Fruit fly (Drosophila melanogaster) ovary, adult (tissue): ENCODE measurements around the gene NijC.

ENCODE experiments used
- CG17801 ChIP-seq: fragments of 200-800 bp; optimal IDR thresholded peaks from 2 replicates; lab custom pipeline; 2019; ENCODE audit warnings: missing biosample characterization, mild to moderate bottlenecking, missing genetic modification characterization, moderate library complexity; ENCODE audit not compliant: partially characterized antibody

NijC gene

DNA sequence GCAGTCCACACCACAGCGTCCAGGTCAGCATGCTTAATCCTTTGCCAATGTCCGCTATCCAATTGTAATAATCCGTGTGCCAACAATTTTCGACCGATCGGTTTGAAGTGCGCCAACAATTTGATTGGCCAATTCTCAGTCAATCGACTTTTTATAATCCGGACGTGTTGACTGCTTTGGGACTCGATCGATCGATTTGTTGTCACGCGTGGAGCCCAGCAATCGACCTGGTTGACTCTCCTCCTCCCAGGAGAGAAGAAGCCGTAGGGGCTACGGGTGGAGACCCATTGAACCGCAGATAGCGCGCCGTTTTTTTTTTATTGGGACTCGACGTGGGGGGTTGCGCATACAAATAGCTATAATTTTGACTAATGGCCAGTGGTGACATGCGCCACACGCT, 13.7 kb upstream of the NijC start, which contains the start of gene Cyp313a4:
Gene Cyp313a4, minus strand, starts transcription at position 101 of the 400 bp plus-strand sequence.
- no peak for TF ChIP-seq CG17801 (GFP tag; lab: Kevin White, UChicago)

DNA sequence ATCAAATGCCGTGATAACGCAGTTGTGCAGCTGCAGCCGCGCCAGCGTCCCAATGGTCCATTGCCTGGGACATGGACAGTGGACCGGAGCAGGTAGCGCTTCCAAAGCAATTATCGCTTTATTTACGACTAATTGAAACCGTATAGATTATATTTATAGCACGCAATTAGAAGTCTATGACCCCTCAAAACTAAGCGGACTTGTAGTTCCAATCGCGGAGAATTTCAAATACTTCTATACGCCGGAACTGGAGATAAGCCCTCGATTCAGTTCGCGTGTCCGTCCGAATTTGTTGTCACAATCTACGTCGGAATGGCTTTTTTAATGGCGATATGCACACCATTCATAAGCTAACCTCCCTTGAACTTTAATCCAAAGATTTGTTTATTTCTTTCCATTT, 9.6 kb upstream of the NijC start:
- TF ChIP-seq CG17801 (GFP tag; lab: Kevin White, UChicago): no peak

DNA sequence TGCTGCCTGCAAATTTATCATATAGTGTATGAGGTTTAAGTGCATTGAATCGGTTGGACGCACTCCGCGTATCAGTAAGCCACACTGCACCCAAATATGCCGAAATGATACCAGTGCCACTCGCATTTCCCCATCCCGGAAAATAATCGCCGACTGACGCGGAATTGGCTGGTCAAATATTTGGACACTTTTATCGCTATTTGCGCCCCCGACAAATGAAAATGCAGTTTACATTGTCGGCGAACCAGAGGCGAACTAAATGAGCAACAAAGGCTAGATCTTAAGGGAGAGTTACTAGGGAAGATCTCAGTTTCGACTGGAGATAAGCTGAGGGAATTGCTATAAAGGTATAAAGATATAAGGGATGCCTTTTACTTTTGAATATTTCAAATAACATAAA, 6.8 kb upstream of the NijC start:
- TF ChIP-seq CG17801 (GFP tag; lab: Kevin White, UChicago): no peak

DNA sequence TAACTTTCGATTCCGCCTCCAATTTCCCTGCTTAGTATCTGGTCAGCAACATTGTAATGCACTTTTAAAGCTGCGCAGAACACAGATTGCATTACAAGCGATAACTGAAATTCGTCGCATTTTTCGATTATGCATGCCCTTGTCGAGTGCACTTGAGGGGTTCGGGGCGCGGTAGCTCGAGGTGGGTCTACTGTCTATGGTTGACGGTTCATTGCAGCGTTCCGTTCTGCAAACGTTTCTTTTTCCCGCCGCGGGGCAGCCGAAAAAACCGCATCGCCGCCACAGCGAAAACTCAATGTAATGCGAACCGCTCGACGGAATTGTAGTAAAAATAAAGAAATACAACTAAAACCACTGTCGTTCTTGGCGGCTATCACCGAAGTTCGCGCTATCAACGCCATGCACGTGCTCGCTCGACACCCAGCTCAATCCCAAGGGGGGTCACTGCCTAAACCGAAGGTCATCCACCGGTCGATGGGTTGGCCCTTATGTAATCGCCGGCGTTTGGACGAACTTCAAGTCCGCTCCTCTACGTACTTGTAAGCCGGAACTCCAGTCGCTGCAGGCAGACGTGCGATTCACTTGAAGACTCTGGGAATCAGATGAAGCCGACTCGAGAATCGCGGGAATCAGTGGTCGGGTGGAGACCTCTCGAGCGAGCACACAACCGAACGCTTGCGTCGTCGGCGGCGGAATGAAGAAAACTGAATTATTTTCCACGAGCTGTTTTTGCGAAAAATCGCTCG, 6.1 kb upstream of the NijC start, which contains the start of gene kar:
Gene kar, minus strand, starts transcription at position 696 of the 746 bp plus-strand sequence.
- no peak for TF ChIP-seq CG17801 (GFP tag; lab: Kevin White, UChicago)

DNA sequence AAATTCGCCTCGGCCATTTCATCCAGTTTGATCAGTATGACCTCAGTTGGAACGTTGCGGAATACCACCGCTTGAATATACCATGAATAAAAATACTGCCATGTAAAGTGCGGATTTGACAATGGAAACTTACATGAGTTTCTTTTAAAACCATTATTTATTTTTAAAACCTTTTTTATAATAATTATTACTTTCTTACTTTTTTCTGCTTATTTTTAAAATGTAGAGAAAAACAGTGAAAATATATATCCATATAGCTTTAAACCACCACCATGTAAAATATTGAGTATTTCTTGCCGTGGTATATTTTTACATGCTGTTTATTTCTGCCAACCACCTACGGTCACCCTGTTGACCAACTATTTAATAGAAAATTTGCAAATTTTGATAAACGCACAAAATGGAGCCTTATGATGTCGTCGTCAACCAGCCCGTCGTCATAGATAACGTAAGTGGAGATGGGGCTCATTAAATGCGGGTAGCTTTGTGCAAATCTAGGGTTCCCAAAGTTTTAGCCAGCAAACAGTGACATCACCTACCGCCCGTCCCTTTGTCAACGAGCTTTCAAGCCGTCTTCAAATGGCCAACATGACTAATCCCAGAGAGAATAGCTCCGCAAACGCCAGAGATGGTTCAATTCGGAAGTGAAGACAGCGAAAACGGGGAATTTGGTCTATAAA, 3.4 kb upstream of the NijC start, which contains the start of gene Arp1:
Gene Arp1, plus strand, starts transcription at position 322 of the 680 bp plus-strand sequence.
- no peak for TF ChIP-seq CG17801 (GFP tag; lab: Kevin White, UChicago)

DNA sequence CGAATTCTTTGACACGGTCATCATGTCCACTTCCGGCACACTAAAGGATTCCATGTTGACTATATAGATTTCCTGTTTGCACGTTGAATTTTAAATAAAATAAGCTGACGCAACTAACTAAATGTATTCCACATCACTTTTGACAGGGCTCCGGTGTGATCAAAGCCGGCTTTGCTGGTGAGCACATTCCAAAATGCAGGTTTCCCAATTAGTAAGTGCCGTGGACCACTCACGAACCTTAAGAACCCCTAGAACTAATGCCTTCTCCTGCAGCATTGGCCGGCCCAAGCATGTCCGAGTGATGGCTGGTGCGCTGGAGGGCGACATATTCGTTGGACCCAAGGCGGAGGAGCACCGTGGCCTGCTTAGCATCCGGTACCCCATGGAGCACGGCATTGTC, 2.4 kb upstream of the NijC start, which contains the start of gene CG31347:
Gene CG31347, minus strand, starts transcription at position 101 of the 400 bp plus-strand sequence.
- no peak for TF ChIP-seq CG17801 (GFP tag; lab: Kevin White, UChicago)

DNA sequence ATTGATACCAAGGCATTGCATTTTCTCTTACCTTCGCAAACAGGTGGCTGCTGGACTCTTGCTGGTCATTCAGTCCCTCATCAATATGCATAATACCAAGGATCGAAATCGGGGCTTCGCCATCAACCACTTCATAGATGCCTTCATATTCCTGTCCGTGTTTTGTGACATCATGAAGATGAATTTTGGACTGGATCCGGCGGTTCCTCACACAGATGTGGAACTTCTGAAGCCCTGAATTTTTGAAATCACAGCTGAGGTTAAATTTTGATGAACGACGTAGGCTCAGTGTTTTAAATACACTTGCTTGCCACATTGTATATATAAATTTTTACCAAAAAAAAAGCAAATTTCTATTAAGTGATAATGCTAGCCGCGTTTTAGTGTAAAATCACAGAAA, 2.1 kb downstream of the NijC start, which contains the start of gene Past1:
Gene Past1, plus strand, starts transcription at position 301 of the 400 bp plus-strand sequence.
- no peak for TF ChIP-seq CG17801 (GFP tag; lab: Kevin White, UChicago)

DNA sequence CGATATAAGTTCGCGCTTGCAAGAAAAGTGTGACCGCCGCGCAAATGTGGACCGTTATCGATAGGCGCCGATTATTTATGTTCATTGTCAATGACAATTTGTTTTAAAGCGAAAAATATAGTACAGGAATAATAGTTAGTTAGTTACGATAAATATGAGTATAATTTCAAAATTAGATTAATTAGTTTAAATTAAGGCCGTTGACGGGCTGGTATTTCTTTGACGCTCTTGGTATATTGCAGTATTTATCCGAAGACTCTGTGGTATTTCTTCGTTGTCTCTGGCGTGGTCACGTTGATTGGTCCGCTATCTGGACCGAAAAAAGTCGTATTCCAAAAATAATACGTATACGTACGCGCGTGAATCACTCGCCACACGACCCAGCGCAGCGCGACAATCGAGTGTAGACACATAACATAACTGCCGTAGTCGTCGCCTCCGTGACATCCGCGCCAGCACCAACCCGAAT, 2.7 kb downstream of the NijC start:
- TF ChIP-seq CG17801 (GFP tag; lab: Kevin White, UChicago): no peak

DNA sequence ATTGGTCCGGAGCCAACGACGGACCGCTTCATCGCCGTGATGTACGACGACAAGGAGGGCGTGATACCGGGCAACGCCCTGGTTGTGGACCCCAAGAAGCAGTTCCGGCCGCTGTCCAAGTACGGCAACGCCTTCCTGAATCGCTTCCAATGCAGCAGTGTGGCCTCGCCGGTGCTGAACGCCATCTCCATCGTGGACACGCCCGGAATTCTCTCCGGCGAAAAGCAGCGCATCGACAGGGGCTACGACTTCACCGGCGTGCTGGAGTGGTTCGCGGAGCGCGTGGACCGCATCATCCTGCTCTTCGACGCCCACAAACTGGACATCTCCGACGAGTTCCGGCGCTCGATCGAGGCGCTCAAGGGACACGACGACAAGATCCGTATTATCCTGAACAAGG, 3.4 kb downstream of the NijC start:
- no peak for TF ChIP-seq CG17801 (GFP tag; lab: Kevin White, UChicago)

DNA sequence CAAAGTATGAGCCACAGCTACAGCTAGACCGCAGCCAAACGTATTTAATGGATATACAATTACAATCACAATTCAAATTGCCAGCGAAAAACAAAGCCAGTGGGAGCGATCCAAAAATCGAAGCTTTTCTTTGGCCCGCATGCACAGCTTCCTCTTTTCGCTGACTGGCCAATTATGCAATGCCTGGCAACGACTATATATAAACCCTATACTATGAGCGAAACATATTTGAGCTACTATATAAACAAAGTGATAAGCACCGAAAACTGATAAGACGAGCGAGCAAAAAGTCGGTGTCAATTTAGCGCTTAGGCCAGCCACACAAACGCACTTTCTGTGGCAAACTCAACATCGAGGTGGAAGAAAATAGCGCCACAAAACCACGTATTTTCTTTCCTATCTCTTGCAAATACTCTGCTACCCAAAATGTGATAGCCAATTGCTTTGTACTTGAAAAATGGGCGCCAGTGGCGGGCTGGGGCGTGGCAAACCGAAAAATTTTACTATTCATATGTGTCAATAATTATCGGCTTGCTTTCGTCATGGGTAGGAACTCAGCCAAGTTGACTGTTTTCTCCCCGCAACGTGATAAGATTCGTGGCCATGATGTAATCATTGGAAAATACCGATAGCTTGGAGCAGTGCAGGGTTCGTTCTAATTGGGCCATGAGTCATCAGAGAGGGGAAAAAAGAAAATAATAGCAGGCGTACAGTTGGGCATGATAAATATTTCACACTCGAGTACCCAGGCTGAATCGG, 4.9 kb downstream of the NijC start:
- no peak for TF ChIP-seq CG17801 (GFP tag; lab: Kevin White, UChicago)

DNA sequence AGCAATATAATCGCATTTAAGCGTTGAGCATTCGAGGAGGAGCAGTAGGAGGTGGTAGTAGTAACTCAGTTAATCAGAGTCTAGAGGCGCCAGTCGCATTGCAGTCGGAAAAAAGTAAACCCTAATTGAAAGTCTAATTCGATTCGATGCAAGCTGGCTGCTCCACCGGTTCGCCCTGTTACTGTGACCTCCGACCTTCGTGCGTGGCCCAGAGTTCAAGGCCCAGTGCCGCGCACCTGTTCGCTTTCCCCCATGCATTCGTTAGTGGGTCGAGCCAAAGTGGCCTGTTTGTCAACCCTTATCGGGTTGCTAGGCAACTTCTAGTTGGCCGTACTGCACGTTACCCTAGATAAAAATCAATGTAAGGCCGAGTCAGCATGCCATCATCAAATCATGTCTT, 5.5 kb downstream of the NijC start:
- no peak for TF ChIP-seq CG17801 (GFP tag; lab: Kevin White, UChicago)

DNA sequence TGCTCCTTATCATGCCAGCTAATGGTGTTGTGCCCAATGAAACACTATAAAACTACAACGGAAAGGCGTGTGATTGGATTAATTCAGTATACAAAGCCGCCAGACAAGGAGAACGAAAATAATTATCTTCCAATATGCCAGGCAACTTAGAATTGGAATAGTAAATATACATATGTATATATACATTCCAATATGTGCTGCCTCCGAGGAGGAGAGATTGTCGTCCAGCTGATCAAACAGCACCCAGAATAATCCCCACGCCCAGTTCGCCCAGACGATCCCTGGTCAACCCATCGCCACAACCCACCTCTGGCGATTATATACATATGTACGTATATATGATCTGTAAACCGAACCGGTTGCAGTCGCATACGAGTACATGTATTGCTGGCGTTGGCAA, 6.3 kb downstream of the NijC start:
- TF ChIP-seq CG17801 (GFP tag; lab: Kevin White, UChicago): no peak

DNA sequence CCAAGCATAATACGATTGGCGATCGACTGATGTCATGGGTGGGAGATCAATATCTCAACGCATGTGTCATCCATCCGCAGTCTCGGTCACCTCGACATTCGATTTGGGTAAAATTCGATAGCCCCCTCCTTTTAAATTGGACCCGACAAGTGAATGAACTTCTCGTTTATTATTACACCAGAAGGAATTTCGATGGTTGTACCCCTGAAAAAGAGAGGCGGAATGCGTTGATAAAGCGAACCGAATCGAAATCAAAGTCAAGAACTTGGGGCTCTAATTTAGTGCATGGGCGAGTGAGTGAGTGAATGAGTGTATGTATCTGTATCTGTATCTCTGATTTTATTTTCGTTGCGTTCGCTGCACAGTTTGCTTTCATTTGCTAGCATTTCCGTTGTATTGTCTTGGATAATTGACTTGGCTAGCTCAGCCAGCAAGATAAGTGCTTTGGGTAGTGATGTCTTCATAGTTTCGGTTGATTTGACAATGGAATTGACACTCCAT, 7.1 kb downstream of the NijC start:
- no peak for TF ChIP-seq CG17801 (GFP tag; lab: Kevin White, UChicago)

DNA sequence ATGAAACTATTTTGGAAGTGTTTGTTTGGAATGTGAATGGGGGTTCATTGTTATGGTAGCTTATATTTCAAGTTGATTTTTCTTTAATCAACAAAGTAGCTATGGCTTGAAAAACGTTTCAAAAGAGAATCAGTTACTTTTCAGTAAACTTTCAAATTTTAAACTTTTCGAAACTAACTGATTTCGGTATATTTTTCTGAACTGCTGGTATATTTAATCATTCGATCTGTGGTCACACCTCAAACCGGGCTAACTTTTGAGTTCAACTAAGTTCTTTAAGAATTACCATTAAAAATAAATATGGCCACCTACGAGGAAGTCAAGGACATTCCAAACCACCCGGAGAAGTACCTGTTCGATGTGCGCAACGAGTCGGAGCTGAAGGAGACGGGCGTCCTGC, 9.9 kb downstream of the NijC start, which contains the start of gene CG12279:
Gene CG12279, plus strand, starts transcription at position 234 of the 400 bp plus-strand sequence.
- TF ChIP-seq CG17801 (GFP tag; lab: Kevin White, UChicago): no peak
